Fruit fly (Drosophila melanogaster): ENCODE data around the gene CG14811.

- TF ChIP-seq pan (optimal IDR thresholded peaks at IDR 0.05) (no peak), Mio (GFP tag; optimal IDR thresholded peaks at IDR 0.05) (no peak), lola (GFP tag; optimal IDR thresholded peaks at IDR 0.05) (no peak)
Measured at dm6 chrX:1847735-1848134, 25.6 kb upstream of the CG14811 start.

All from whole organism, wandering third instar larva.